Fruit fly (Drosophila melanogaster) whole organism, embryonic: ENCODE data around the gene car.
A peak's percentile ranks its signal among the peaks of the same experiment; 100 is the strongest.

Source experiments
- Atf-2 ChIP-seq: fragments of 200-800 bp; sonication (Bioruptor generic); optimal IDR thresholded peaks from 2 replicates; lab custom pipeline; 2016; ENCODE audit warnings: missing biosample characterization, missing genetic modification characterization
- CG1024 ChIP-seq: fragments of 200-800 bp; sonication (Bioruptor generic); IDR thresholded peaks from 2 replicates; pipeline ENCODE4 v1.3.6; 2022; ENCODE audit warnings: missing biosample characterization, missing genetic modification characterization
- CG10321 ChIP-seq: fragments of 200-800 bp; sonication (Bioruptor generic); IDR thresholded peaks from 2 replicates; pipeline ENCODE4 v1.3.6; 2022; ENCODE audit warnings: missing biosample characterization, missing genetic modification characterization
- CG10366 ChIP-seq: fragments of 200-800 bp; sonication (Bioruptor generic); IDR thresholded peaks from 2 replicates; pipeline ENCODE4 v1.3.6; 2022; ENCODE audit warnings: missing biosample characterization, missing genetic modification characterization
- CG12071 ChIP-seq: fragments of 200-800 bp; sonication (Bioruptor generic); optimal IDR thresholded peaks from 3 replicates; lab custom pipeline; 2018; ENCODE audit warnings: missing biosample characterization, mild to moderate bottlenecking, missing genetic modification characterization
- CG12236 ChIP-seq: fragments of 200-800 bp; sonication (Bioruptor generic); optimal IDR thresholded peaks from 2 replicates; lab custom pipeline; 2016; ENCODE audit warnings: missing biosample characterization, missing genetic modification characterization
- CG12299 ChIP-seq: fragments of 200-800 bp; sonication (Bioruptor generic); optimal IDR thresholded peaks from 2 replicates; lab custom pipeline; 2018; ENCODE audit warnings: missing biosample characterization, mild to moderate bottlenecking, missing genetic modification characterization
- CG12391 ChIP-seq: fragments of 200-800 bp; sonication (Bioruptor generic); optimal IDR thresholded peaks from 3 replicates; lab custom pipeline; 2018; ENCODE audit warnings: missing biosample characterization, mild to moderate bottlenecking, missing genetic modification characterization, moderate library complexity
- CG17912 ChIP-seq: fragments of 200-800 bp; sonication (Bioruptor generic); optimal IDR thresholded peaks from 2 replicates; lab custom pipeline; 2018; ENCODE audit warnings: missing biosample characterization, mild to moderate bottlenecking, missing genetic modification characterization
- CG18011 ChIP-seq: fragments of 200-800 bp; sonication (Bioruptor generic); optimal IDR thresholded peaks from 2 replicates; lab custom pipeline; 2017; ENCODE audit warnings: missing biosample characterization, missing genetic modification characterization, mild to moderate bottlenecking, moderate library complexity, missing genotype
- CG1832 ChIP-seq: fragments of 200-800 bp; sonication (Bioruptor generic); optimal IDR thresholded peaks from 2 replicates; lab custom pipeline; 2017; ENCODE audit warnings: missing biosample characterization, mild to moderate bottlenecking, missing genetic modification characterization, inconsistent platforms
- CG2199 ChIP-seq: fragments of 200-800 bp; sonication (Bioruptor generic); IDR thresholded peaks from 3 replicates; pipeline ENCODE4 v1.3.6; 2022; ENCODE audit warnings: missing biosample characterization, missing genetic modification characterization
- CG3163 ChIP-seq: fragments of 200-800 bp; sonication (Bioruptor generic); optimal IDR thresholded peaks from 3 replicates; lab custom pipeline; 2016; ENCODE audit warnings: missing biosample characterization, missing genetic modification characterization
- CG33557 ChIP-seq: fragments of 200-800 bp; sonication (Bioruptor generic); optimal IDR thresholded peaks from 2 replicates; lab custom pipeline; 2019; ENCODE audit warnings: missing biosample characterization, mild to moderate bottlenecking, missing genetic modification characterization, moderate library complexity
- CG34376 ChIP-seq: fragments of 200-800 bp; sonication (Bioruptor generic); optimal IDR thresholded peaks from 2 replicates; lab custom pipeline; 2018; ENCODE audit warnings: missing biosample characterization, mild to moderate bottlenecking, missing genetic modification characterization
- CG4360 ChIP-seq: fragments of 200-800 bp; sonication (Bioruptor generic); IDR thresholded peaks from 2 replicates; pipeline ENCODE4 v1.3.6; 2022; ENCODE audit warnings: missing biosample characterization, missing genetic modification characterization
- CG9797 ChIP-seq: fragments of 200-800 bp; sonication (Bioruptor generic); optimal IDR thresholded peaks from 3 replicates; lab custom pipeline; 2018; ENCODE audit warnings: missing biosample characterization, mild to moderate bottlenecking, missing genetic modification characterization
- CHES-1-like ChIP-seq: fragments of 200-800 bp; sonication (Bioruptor generic); optimal IDR thresholded peaks from 2 replicates; lab custom pipeline; 2016; ENCODE audit warnings: missing biosample characterization, missing genetic modification characterization
- CoRest ChIP-seq: fragments of 200-800 bp; sonication (Bioruptor generic); optimal IDR thresholded peaks from 3 replicates; lab custom pipeline; 2018; ENCODE audit warnings: missing biosample characterization, mild to moderate bottlenecking, missing genetic modification characterization, moderate library complexity
- Dip3 ChIP-seq: fragments of 200-800 bp; sonication (Bioruptor generic); optimal IDR thresholded peaks from 3 replicates; lab custom pipeline; 2016; ENCODE audit warnings: missing biosample characterization, missing genetic modification characterization
- Ets97D ChIP-seq: fragments of 200-800 bp; sonication (Bioruptor generic); optimal IDR thresholded peaks from 3 replicates; lab custom pipeline; 2016; ENCODE audit warnings: missing biosample characterization, missing genetic modification characterization
- Fer2 ChIP-seq: fragments of 200-800 bp; sonication (Bioruptor generic); optimal IDR thresholded peaks from 2 replicates; lab custom pipeline; 2018; ENCODE audit warnings: missing biosample characterization, mild to moderate bottlenecking, missing genetic modification characterization, moderate library complexity
- Fer3 ChIP-seq: fragments of 200-800 bp; sonication (Bioruptor generic); optimal IDR thresholded peaks from 2 replicates; lab custom pipeline; 2018; ENCODE audit warnings: missing biosample characterization, mild to moderate bottlenecking, missing genetic modification characterization, moderate library complexity
- Hand ChIP-seq: fragments of 200-800 bp; sonication (Bioruptor generic); optimal IDR thresholded peaks from 2 replicates; lab custom pipeline; 2017; ENCODE audit warnings: mild to moderate bottlenecking, missing biosample characterization, missing genetic modification reagents, missing genetic modification characterization
- Hey ChIP-seq: fragments of 200-800 bp; sonication (Bioruptor generic); optimal IDR thresholded peaks from 3 replicates; lab custom pipeline; 2018; ENCODE audit warnings: missing biosample characterization, mild to moderate bottlenecking, missing genetic modification characterization
- HmgZ ChIP-seq: fragments of 200-800 bp; sonication (Bioruptor generic); optimal IDR thresholded peaks from 2 replicates; lab custom pipeline; 2018; ENCODE audit warnings: missing biosample characterization, mild to moderate bottlenecking, missing genetic modification characterization
- Hmr ChIP-seq: fragments of 200-800 bp; sonication (Bioruptor generic); optimal IDR thresholded peaks from 3 replicates; lab custom pipeline; 2017; ENCODE audit warnings: mild to moderate bottlenecking, missing biosample characterization, missing genetic modification reagents, missing genetic modification characterization
- Lhr ChIP-seq: fragments of 200-800 bp; sonication (Bioruptor generic); optimal IDR thresholded peaks from 3 replicates; lab custom pipeline; 2017; ENCODE audit warnings: mild to moderate bottlenecking, missing biosample characterization, missing genetic modification reagents, missing genetic modification characterization
- MTF-1 ChIP-seq: fragments of 200-800 bp; sonication (Bioruptor generic); optimal IDR thresholded peaks from 2 replicates; lab custom pipeline; 2018; ENCODE audit warnings: missing biosample characterization, mild to moderate bottlenecking, missing genetic modification characterization, borderline replicate concordance
- Myb ChIP-seq: fragments of 200-800 bp; sonication (Bioruptor generic); optimal IDR thresholded peaks from 2 replicates; lab custom pipeline; 2016; ENCODE audit warnings: missing biosample characterization, missing genetic modification characterization
- br ChIP-seq: fragments of >200 bp; optimal IDR thresholded peaks from 2 replicates; lab custom pipeline; 2017
- chm ChIP-seq: fragments of 200-800 bp; sonication (Bioruptor generic); IDR thresholded peaks from 2 replicates; pipeline ENCODE4 v1.3.6; 2022; ENCODE audit warnings: missing biosample characterization, missing genetic modification characterization
- dmrt11E ChIP-seq: fragments of 200-800 bp; sonication (Bioruptor generic); optimal IDR thresholded peaks from 3 replicates; lab custom pipeline; 2018; ENCODE audit warnings: missing biosample characterization, mild to moderate bottlenecking, missing genetic modification characterization, moderate library complexity
- dmrt99B ChIP-seq: fragments of 200-800 bp; sonication (Bioruptor generic); optimal IDR thresholded peaks from 2 replicates; lab custom pipeline; 2018; ENCODE audit warnings: missing biosample characterization, mild to moderate bottlenecking, missing genetic modification characterization, moderate library complexity
- fd102C ChIP-seq: fragments of 200-800 bp; sonication (Bioruptor generic); optimal IDR thresholded peaks from 2 replicates; lab custom pipeline; 2018; ENCODE audit warnings: missing biosample characterization, mild to moderate bottlenecking, missing genetic modification characterization, moderate library complexity
- fd64A ChIP-seq: fragments of 200-800 bp; sonication (Bioruptor generic); optimal IDR thresholded peaks from 3 replicates; lab custom pipeline; 2018; ENCODE audit warnings: missing biosample characterization, mild to moderate bottlenecking, missing genetic modification characterization
- grau ChIP-seq: fragments of 200-800 bp; optimal IDR thresholded peaks from 3 replicates; lab custom pipeline; 2019; ENCODE audit warnings: missing biosample characterization, mild to moderate bottlenecking, missing genetic modification characterization, moderate library complexity
- gro ChIP-seq: fragments of 200-800 bp; sonication (Bioruptor generic); optimal IDR thresholded peaks from 2 replicates; lab custom pipeline; 2016; ENCODE audit warnings: missing biosample characterization, missing genetic modification characterization
- gsb ChIP-seq: fragments of 200-800 bp; sonication (Bioruptor generic); IDR thresholded peaks from 2 replicates; pipeline ENCODE4 v1.3.6; 2022; ENCODE audit warnings: missing biosample characterization, missing genetic modification characterization
- insv ChIP-seq, 2 experiments: fragments of 200-800 bp; sonication (Bioruptor generic); optimal IDR thresholded peaks; 3 replicates each; lab custom pipeline; 2016 to 2018; ENCODE audit warnings: missing biosample characterization in 2 of 2, missing genetic modification characterization in 2 of 2
- jing ChIP-seq: fragments of 200-800 bp; sonication (Bioruptor generic); optimal IDR thresholded peaks from 2 replicates; lab custom pipeline; 2018; ENCODE audit warnings: missing biosample characterization, mild to moderate bottlenecking, missing genetic modification characterization
- lilli ChIP-seq: fragments of 200-800 bp; sonication (Bioruptor generic); optimal IDR thresholded peaks from 3 replicates; lab custom pipeline; 2016; ENCODE audit warnings: missing biosample characterization, missing genetic modification characterization
- phol ChIP-seq: fragments of 200-800 bp; sonication (Bioruptor generic); optimal IDR thresholded peaks from 3 replicates; lab custom pipeline; 2018; ENCODE audit warnings: missing biosample characterization, mild to moderate bottlenecking, missing genetic modification characterization, moderate library complexity
- pita ChIP-seq: fragments of 200-800 bp; sonication (Bioruptor generic); optimal IDR thresholded peaks from 2 replicates; lab custom pipeline; 2017; ENCODE audit warnings: missing biosample characterization, mild to moderate bottlenecking, missing genetic modification characterization
- prd ChIP-seq, 3 experiments: fragments of >200 bp in 2 of 3; fragments of 200-800 bp in 1 of 3; sonication (Bioruptor generic) in 1 of 3; optimal IDR thresholded peaks in 2 of 3; IDR thresholded peaks in 1 of 3; 2 replicates in 2 of 3; 3 replicates in 1 of 3; pipeline versions ENCODE4 v1.3.6 to Lab custom; 2017 to 2022; ENCODE audit warnings: missing biosample characterization in 1 of 3, missing genetic modification characterization in 1 of 3
- run ChIP-seq: fragments of 200-800 bp; sonication (Bioruptor generic); optimal IDR thresholded peaks from 3 replicates; lab custom pipeline; 2018; ENCODE audit warnings: missing biosample characterization, mild to moderate bottlenecking, missing genetic modification characterization
- schlank ChIP-seq: fragments of 200-800 bp; sonication (Bioruptor generic); optimal IDR thresholded peaks from 2 replicates; lab custom pipeline; 2018; ENCODE audit warnings: missing biosample characterization, mild to moderate bottlenecking, missing genetic modification characterization
- tup ChIP-seq: fragments of 200-800 bp; sonication (Bioruptor generic); optimal IDR thresholded peaks from 2 replicates; lab custom pipeline; 2016; ENCODE audit warnings: missing biosample characterization, mild to moderate bottlenecking, missing genetic modification characterization, moderate library complexity
- unc-4 ChIP-seq: fragments of 200-800 bp; sonication (Bioruptor generic); IDR thresholded peaks from 2 replicates; pipeline ENCODE4 v1.3.6; 2022; ENCODE audit warnings: missing biosample characterization, missing genetic modification characterization; ENCODE audit not compliant: partially characterized antibody
- usp ChIP-seq: fragments of >200 bp; optimal IDR thresholded peaks from 2 replicates; lab custom pipeline; 2017; ENCODE audit warnings: missing biosample characterization, missing genetic modification characterization

The car gene

DNA sequence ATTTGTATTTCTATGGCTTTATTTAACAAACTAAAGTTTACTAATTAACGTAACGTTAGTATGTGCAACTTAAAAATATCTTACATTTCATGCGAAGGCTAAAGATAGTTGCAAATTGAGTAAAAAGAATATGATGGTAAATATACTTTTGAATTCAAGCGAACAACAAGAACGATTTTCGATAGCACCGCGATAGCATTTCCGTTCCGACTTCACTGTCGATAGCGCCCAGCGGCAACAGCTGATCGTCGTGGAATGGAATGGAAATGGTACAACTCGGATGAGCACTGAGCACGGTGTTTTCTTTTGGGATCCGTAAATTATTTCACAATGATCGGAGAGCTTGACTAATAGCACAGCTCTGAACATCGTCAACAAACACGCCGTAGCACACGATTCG lies 47.7 kb downstream of the car start (continued):
- TF ChIP-seq schlank (tag; lab: Kevin White, UChicago): peak; percentile 71
- TF ChIP-seq dmrt11E (tag; lab: Kevin White, UChicago): peak; percentile 11
- peak; percentile 68 for TF ChIP-seq Fer3 (tag; lab: Kevin White, UChicago)
- TF ChIP-seq fd102C (GFP tag; lab: Kevin White, UChicago): no peak
- TF ChIP-seq CG33557: peak; percentile 58
- TF ChIP-seq phol (tag; lab: Kevin White, UChicago): peak; percentile 31
- TF ChIP-seq pita: no peak
- no peak for TF ChIP-seq lilli (GFP tag; lab: Kevin White, UChicago)
- peak; percentile 76 for TF ChIP-seq MTF-1 (GFP tag; lab: Kevin White, UChicago)
- peak; percentile 20 for TF ChIP-seq CG12236 (GFP tag; lab: Kevin White, UChicago)
- peak; percentile 34 for TF ChIP-seq CG9797 (GFP tag; lab: Kevin White, UChicago)
- TF ChIP-seq chm (GFP tag; lab: Robert Waterston, UW): peak; percentile 74
- TF ChIP-seq CG3163 (GFP tag; lab: Kevin White, UChicago): no peak
- TF ChIP-seq CoRest (tag; lab: Kevin White, UChicago): peak; percentile 22
- TF ChIP-seq Ets97D: peak; percentile 98
- peak in 1 of 2 experiments; percentile 37 for TF ChIP-seq insv (GFP tag; optimal IDR thresholded peaks at IDR 0.05; lab: Kevin White, UChicago)
- peak; percentile 44; the same call in 1 of the 2 replicates for TF ChIP-seq CG1024 (GFP tag; lab: Robert Waterston, UW)
- no peak for TF ChIP-seq prd (optimal IDR thresholded peaks at IDR 0.05; lab: Kevin White, UChicago)
- TF ChIP-seq prd (GFP tag; IDR thresholded peaks at IDR 0.05; lab: Robert Waterston, UW): no peak
- TF ChIP-seq Hand (GFP tag; lab: Kevin White, UChicago): peak; percentile 35
- TF ChIP-seq Lhr (GFP tag; lab: Kevin White, UChicago): peak; percentile 13
- peak; percentile 86 for TF ChIP-seq CG17912 (GFP tag; lab: Kevin White, UChicago)
- no peak for TF ChIP-seq CG4360 (GFP tag; lab: Robert Waterston, UW)
- TF ChIP-seq run (tag; lab: Kevin White, UChicago): no peak
- peak; percentile 90 for TF ChIP-seq CG34376 (GFP tag; lab: Kevin White, UChicago)
- TF ChIP-seq Dip3 (GFP tag; lab: Kevin White, UChicago): no peak
- peak; percentile 33 for TF ChIP-seq gro (GFP tag; lab: Kevin White, UChicago)
- TF ChIP-seq gsb (GFP tag; lab: Robert Waterston, UW): 0 out of 2 replicates have a peak, but pooled peaks have one; percentile 9
- TF ChIP-seq Myb (GFP tag; lab: Kevin White, UChicago): peak; percentile 76
- peak; percentile 52 for TF ChIP-seq CG18011
- TF ChIP-seq CG2199 (GFP tag; lab: Robert Waterston, UW): no peak
- TF ChIP-seq CHES-1-like: peak; percentile 24
- TF ChIP-seq Hey: no peak
- TF ChIP-seq CG12391 (tag; lab: Kevin White, UChicago): peak; percentile 61
- TF ChIP-seq br (lab: Kevin White, UChicago): no peak
- TF ChIP-seq CG10321 (GFP tag; lab: Robert Waterston, UW): no peak
- TF ChIP-seq usp (GFP tag; lab: Kevin White, UChicago): no peak
- TF ChIP-seq grau (tag; lab: Kevin White, UChicago): peak; percentile 44
- TF ChIP-seq CG1832 (GFP tag; lab: Kevin White, UChicago): no peak
- no peak for TF ChIP-seq Atf-2 (GFP tag; lab: Kevin White, UChicago)
- TF ChIP-seq CG10366 (GFP tag; lab: Robert Waterston, UW): no peak
- TF ChIP-seq Hmr: peak; percentile 75
- no peak for TF ChIP-seq Fer2 (tag; lab: Kevin White, UChicago)
- TF ChIP-seq fd64A: peak; percentile 53
- peak; percentile 56 for TF ChIP-seq unc-4 (GFP tag; lab: Robert Waterston, UW)
- peak; percentile 43 for TF ChIP-seq CG12299 (tag; lab: Kevin White, UChicago)
- TF ChIP-seq tup (GFP tag; lab: Kevin White, UChicago): no peak
- peak; percentile 82 for TF ChIP-seq CG12071 (GFP tag; lab: Kevin White, UChicago)
- no peak for TF ChIP-seq jing (GFP tag; lab: Kevin White, UChicago)
- no peak for TF ChIP-seq dmrt99B
- TF ChIP-seq HmgZ: peak; percentile 72
